Worm (Caenorhabditis elegans) whole organism, mixed stage, embryonic: ENCODE data around the gene ZK809.8.
A peak's percentile ranks its signal among the peaks of the same experiment; 100 is the strongest.

Experiments
- M03D4.4 ChIP-seq: sonication (generic microtip); optimal IDR thresholded peaks from 2 replicates; lab custom pipeline; 2017; ENCODE audit warnings: mild to moderate bottlenecking, missing genetic modification characterization, missing compliant biosample characterization
- bed-3 ChIP-seq: fragments of 200-800 bp; sonication (Bioruptor generic); optimal IDR thresholded peaks from 3 replicates; lab custom pipeline; 2018; ENCODE audit warnings: mild to moderate bottlenecking, missing genetic modification characterization, moderate library complexity, missing compliant biosample characterization
- blmp-1 ChIP-seq: fragments of 150-350 bp; optimal IDR thresholded peaks from 2 replicates; lab custom pipeline; 2014; ENCODE audit warnings: missing biosample characterization, missing genetic modification characterization
- ceh-39 ChIP-seq: fragments of 150-350 bp; optimal IDR thresholded peaks from 2 replicates; lab custom pipeline; 2014; ENCODE audit warnings: missing biosample characterization, missing genetic modification characterization
- ceh-43 ChIP-seq: fragments of 200-800 bp; sonication (Bioruptor generic); optimal IDR thresholded peaks from 2 replicates; lab custom pipeline; 2018; ENCODE audit warnings: mild to moderate bottlenecking, missing genetic modification characterization, moderate library complexity, missing compliant biosample characterization
- ceh-83 ChIP-seq: fragments of 200-800 bp; sonication (Bioruptor generic); optimal IDR thresholded peaks from 2 replicates; lab custom pipeline; 2018; ENCODE audit warnings: mild to moderate bottlenecking, missing genetic modification characterization, missing compliant biosample characterization
- ces-1 ChIP-seq: fragments of 150-350 bp; optimal IDR thresholded peaks from 2 replicates; lab custom pipeline; 2014; ENCODE audit warnings: missing biosample characterization, missing genetic modification reagents, missing genetic modification characterization
- cnd-1 ChIP-seq: fragments of 200-800 bp; sonication (Bioruptor generic); optimal IDR thresholded peaks from 2 replicates; lab custom pipeline; 2018; ENCODE audit warnings: mild to moderate bottlenecking, missing genetic modification characterization, missing compliant biosample characterization
- drap-1 ChIP-seq: fragments of 200-800 bp; sonication (Bioruptor generic); optimal IDR thresholded peaks from 3 replicates; lab custom pipeline; 2018; ENCODE audit warnings: mild to moderate bottlenecking, missing genetic modification characterization, missing compliant biosample characterization
- elt-1 ChIP-seq: sonication (generic microtip); optimal IDR thresholded peaks from 2 replicates; lab custom pipeline; 2017; ENCODE audit warnings: missing genetic modification characterization, mild to moderate bottlenecking, missing compliant biosample characterization, antibody characterized with exemption, moderate library complexity, borderline replicate concordance; ENCODE audit not compliant: insufficient read depth
- elt-3 ChIP-seq: fragments of 150-350 bp; optimal IDR thresholded peaks from 2 replicates; lab custom pipeline; 2014; ENCODE audit warnings: missing biosample characterization, missing genetic modification characterization
- flh-1 ChIP-seq: fragments of 200-800 bp; sonication (Bioruptor generic); optimal IDR thresholded peaks from 2 replicates; lab custom pipeline; 2018; ENCODE audit warnings: mild to moderate bottlenecking, missing genetic modification characterization, moderate library complexity, missing compliant biosample characterization
- ham-2 ChIP-seq: fragments of 200-800 bp; sonication (Bioruptor generic); optimal IDR thresholded peaks from 2 replicates; lab custom pipeline; 2018; ENCODE audit warnings: mild to moderate bottlenecking, missing genetic modification characterization, missing compliant biosample characterization
- hlh-1 ChIP-seq: fragments of 150-350 bp; optimal IDR thresholded peaks from 2 replicates; lab custom pipeline; 2014; ENCODE audit warnings: missing biosample characterization, missing genetic modification reagents, missing genetic modification characterization
- lin-13 ChIP-seq: fragments of 150-350 bp; optimal IDR thresholded peaks from 2 replicates; lab custom pipeline; 2014; ENCODE audit warnings: missing biosample characterization, missing genetic modification characterization
- lin-32 ChIP-seq: fragments of 200-800 bp; sonication (Bioruptor generic); optimal IDR thresholded peaks from 2 replicates; lab custom pipeline; 2018; ENCODE audit warnings: mild to moderate bottlenecking, missing genetic modification characterization, missing compliant biosample characterization
- lsy-2 ChIP-seq: fragments of 150-350 bp; optimal IDR thresholded peaks from 2 replicates; lab custom pipeline; 2014; ENCODE audit warnings: missing biosample characterization, missing genetic modification characterization
- mab-5 ChIP-seq: fragments of 150-350 bp; optimal IDR thresholded peaks from 2 replicates; lab custom pipeline; 2014; ENCODE audit warnings: missing biosample characterization, missing genetic modification characterization
- mep-1 ChIP-seq: fragments of 150-350 bp; optimal IDR thresholded peaks from 2 replicates; lab custom pipeline; 2017; ENCODE audit warnings: missing biosample characterization, missing genetic modification reagents, missing genetic modification characterization, inconsistent platforms
- mls-2 ChIP-seq: sonication (generic microtip); optimal IDR thresholded peaks from 2 replicates; lab custom pipeline; 2016; ENCODE audit warnings: mild to moderate bottlenecking, missing genetic modification characterization, moderate library complexity, missing compliant biosample characterization
- nhr-12 ChIP-seq: fragments of 150-350 bp; optimal IDR thresholded peaks from 2 replicates; lab custom pipeline; 2014; ENCODE audit warnings: missing biosample characterization, missing genetic modification characterization
- nhr-2 ChIP-seq: fragments of 150-350 bp; optimal IDR thresholded peaks from 2 replicates; lab custom pipeline; 2014; ENCODE audit warnings: missing biosample characterization, missing genetic modification characterization
- nhr-237 ChIP-seq: fragments of 150-350 bp; optimal IDR thresholded peaks from 2 replicates; lab custom pipeline; 2014; ENCODE audit warnings: missing biosample characterization, missing genetic modification characterization
- nhr-28 ChIP-seq: fragments of 150-350 bp; optimal IDR thresholded peaks from 2 replicates; lab custom pipeline; 2014; ENCODE audit warnings: missing biosample characterization, missing genetic modification characterization
- nhr-76 ChIP-seq: sonication (generic microtip); optimal IDR thresholded peaks from 2 replicates; lab custom pipeline; 2017; ENCODE audit warnings: missing biosample characterization, missing genetic modification characterization
- pha-4 ChIP-seq: fragments of 150-350 bp; optimal IDR thresholded peaks from 2 replicates; lab custom pipeline; 2018; ENCODE audit warnings: missing biosample characterization, missing genetic modification reagents, missing genetic modification characterization
- sem-2 ChIP-seq: fragments of 200-800 bp; sonication (Bioruptor generic); optimal IDR thresholded peaks from 2 replicates; lab custom pipeline; 2018; ENCODE audit warnings: mild to moderate bottlenecking, missing genetic modification characterization, missing compliant biosample characterization
- snpc-4 ChIP-seq: fragments of 150-350 bp; optimal IDR thresholded peaks from 2 replicates; lab custom pipeline; 2014; ENCODE audit warnings: missing biosample characterization, missing genetic modification characterization
- sptf-1 ChIP-seq: sonication (generic microtip); optimal IDR thresholded peaks from 2 replicates; lab custom pipeline; 2017; ENCODE audit warnings: mild to moderate bottlenecking, missing genetic modification characterization, moderate library complexity, missing compliant biosample characterization
- tbx-8 ChIP-seq: fragments of 200-800 bp; sonication (Bioruptor generic); optimal IDR thresholded peaks from 2 replicates; lab custom pipeline; 2018; ENCODE audit warnings: mild to moderate bottlenecking, missing genetic modification characterization, moderate library complexity, missing compliant biosample characterization
- unc-120 ChIP-seq: sonication (generic microtip); optimal IDR thresholded peaks from 2 replicates; lab custom pipeline; 2017; ENCODE audit warnings: missing genetic modification characterization, missing compliant biosample characterization; ENCODE audit not compliant: poor library complexity, severe bottlenecking
- unc-39 ChIP-seq: fragments of 150-350 bp; optimal IDR thresholded peaks from 2 replicates; lab custom pipeline; 2014; ENCODE audit warnings: missing biosample characterization, missing genetic modification characterization
- unc-62 ChIP-seq: fragments of 150-350 bp; optimal IDR thresholded peaks from 2 replicates; lab custom pipeline; 2014; ENCODE audit warnings: missing biosample characterization, missing genetic modification reagents, missing genetic modification characterization
- zip-8 ChIP-seq: fragments of 150-350 bp; optimal IDR thresholded peaks from 2 replicates; lab custom pipeline; 2014; ENCODE audit warnings: missing biosample characterization, missing genetic modification characterization
- ztf-11 ChIP-seq: fragments of 150-350 bp; optimal IDR thresholded peaks from 2 replicates; lab custom pipeline; 2014; ENCODE audit warnings: missing biosample characterization, missing genetic modification characterization

Gene ZK809.8

ce11 chrIV:11638016-11638415, 10.8 kb downstream of the ZK809.8 start, which contains the start of gene rbm-17:
Gene rbm-17 (plus strand): TSS chrIV:11638316.
- no peak for TF ChIP-seq flh-1 (GFP tag; lab: Kevin White, UChicago)
- no peak for TF ChIP-seq unc-62 (GFP tag; lab: Kevin White, UChicago)
- TF ChIP-seq elt-3 (tag; lab: Kevin White, UChicago) = no peak

- TF ChIP-seq nhr-237 (tag; lab: Kevin White, UChicago) = no peak
- no peak for TF ChIP-seq sptf-1 (tag; lab: Kevin White, UChicago)
These were observed 12.5 kb downstream of the ZK809.8 start, which contains the start of gene F58B3.6 for ce11 chrIV:11636409-11636723. Gene F58B3.6 (plus strand): TSS chrIV:11636648.

ce11 chrIV:11635437-11636408, 13.1 kb downstream of the ZK809.8 start, which contains the start of gene mars-1:
Gene mars-1 (minus strand): TSS chrIV:11635487.
- TF ChIP-seq snpc-4 (tag; lab: Kevin White, UChicago) (no peak), flh-1 (GFP tag; lab: Kevin White, UChicago) (no peak), mep-1 (peak; percentile 17), mab-5 (tag; lab: Kevin White, UChicago) (no peak), elt-1 (tag; lab: Kevin White, UChicago) (no peak), cnd-1 (tag; lab: Kevin White, UChicago) (no peak), ztf-11 (tag; lab: Kevin White, UChicago) (no peak), nhr-28 (no peak), M03D4.4 (tag; lab: Kevin White, UChicago) (no peak), bed-3 (GFP tag; lab: Kevin White, UChicago) (no peak), unc-62 (GFP tag; lab: Kevin White, UChicago) (no peak), blmp-1 (tag; lab: Kevin White, UChicago) (no peak), sem-2 (no peak), nhr-76 (no peak), nhr-2 (no peak), lsy-2 (tag; lab: Kevin White, UChicago) (peak; percentile 60), pha-4 (peak; percentile 20), sptf-1 (tag; lab: Kevin White, UChicago) (peak; percentile 50), zip-8 (tag; lab: Kevin White, UChicago) (no peak), ces-1 (GFP tag; lab: Kevin White, UChicago) (peak; percentile 65), nhr-12 (tag; lab: Kevin White, UChicago) (no peak), mls-2 (tag; lab: Kevin White, UChicago) (no peak), ham-2 (GFP tag; lab: Kevin White, UChicago) (no peak), nhr-237 (tag; lab: Kevin White, UChicago) (peak; percentile 88), tbx-8 (no peak), ceh-43 (no peak), lin-32 (no peak), hlh-1 (no peak), lin-13 (no peak), ceh-39 (tag; lab: Kevin White, UChicago) (peak; percentile 66), unc-120 (tag; lab: Kevin White, UChicago) (peak; percentile 3), ceh-83 (GFP tag; lab: Kevin White, UChicago) (no peak), elt-3 (tag; lab: Kevin White, UChicago) (no peak), unc-39 (tag; lab: Kevin White, UChicago) (no peak), drap-1 (GFP tag; lab: Kevin White, UChicago) (no peak)

ce11 chrIV:11631750-11632149, 17.1 kb downstream of the ZK809.8 start, which contains the start of gene F58B3.4:
Gene F58B3.4 (minus strand): TSS chrIV:11631850.
- TF ChIP-seq lin-13 = no peak
- no peak for TF ChIP-seq nhr-76
- no peak for TF ChIP-seq unc-120 (tag; lab: Kevin White, UChicago)
- no peak for TF ChIP-seq snpc-4 (tag; lab: Kevin White, UChicago)
- no peak for TF ChIP-seq lin-32
- TF ChIP-seq ztf-11 (tag; lab: Kevin White, UChicago) = no peak
- TF ChIP-seq M03D4.4 (tag; lab: Kevin White, UChicago) = no peak
- TF ChIP-seq elt-1 (tag; lab: Kevin White, UChicago) = no peak
- TF ChIP-seq ces-1 (GFP tag; lab: Kevin White, UChicago) = no peak
- no peak for TF ChIP-seq ceh-83 (GFP tag; lab: Kevin White, UChicago)
- TF ChIP-seq flh-1 (GFP tag; lab: Kevin White, UChicago) = no peak
- TF ChIP-seq, all 35 proteins: peak for 0
